Fruit fly (Drosophila melanogaster) whole organism: Measurements from ENCODE around the gene Agpat4.

Experiments used
- CG8478 ChIP-seq: fragments of >200 bp; optimal IDR thresholded peaks from 2 replicates; lab custom pipeline; 2018; ENCODE audit warnings: inconsistent platforms
- EcR ChIP-seq, 2 experiments: fragments of >200 bp; optimal IDR thresholded peaks; 2 replicates each; lab custom pipeline; 2017; ENCODE audit warnings: missing biosample characterization in 2 of 2, missing genetic modification characterization in 2 of 2, missing genetic modification reagents in 2 of 2
- pan ChIP-seq: fragments of >200 bp; optimal IDR thresholded peaks from 2 replicates; lab custom pipeline; 2017
- usp ChIP-seq: fragments of >200 bp; optimal IDR thresholded peaks from 2 replicates; lab custom pipeline; 2017; ENCODE audit warnings: missing biosample characterization, missing genetic modification characterization, mixed read lengths

DNA sequence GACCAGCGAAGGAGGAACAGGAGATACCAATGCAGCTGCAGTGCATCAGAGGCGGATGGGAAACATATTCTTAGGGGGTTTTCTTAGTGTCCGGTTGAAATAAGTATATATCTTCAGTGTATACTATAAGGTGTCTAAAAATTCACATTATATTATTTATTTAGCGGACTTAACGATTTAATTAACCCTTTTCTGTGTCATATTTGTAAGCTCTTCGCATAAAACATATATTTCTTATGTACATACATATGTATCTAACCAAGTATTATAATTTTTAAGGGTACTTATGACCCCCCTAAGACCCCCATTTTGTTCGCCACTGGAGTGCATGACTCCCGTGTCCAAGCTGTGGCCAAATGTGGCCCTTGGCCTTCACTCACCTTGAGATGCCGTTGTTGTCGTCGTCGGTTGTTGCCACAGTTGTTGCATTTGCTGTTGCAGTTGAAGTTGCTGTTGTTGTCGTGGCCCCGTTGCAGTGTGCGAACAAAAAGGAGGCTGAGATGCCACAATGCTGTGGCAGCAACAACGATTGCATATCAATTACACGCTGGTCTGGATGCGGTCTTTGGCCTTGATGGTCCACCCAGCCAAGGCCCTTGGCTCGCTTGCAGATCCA, 20.1 kb downstream of the Agpat4 start:
- no peak for TF ChIP-seq EcR (GFP tag; optimal IDR thresholded peaks at IDR 0.05; lab: Kevin White, UChicago)
- TF ChIP-seq pan (lab: Kevin White, UChicago), result no peak
- TF ChIP-seq CG8478, result no peak
- no peak for TF ChIP-seq usp (GFP tag; lab: Kevin White, UChicago)
